Worm (Caenorhabditis elegans): ENCODE measurements around the gene nlp-21.

DNA sequence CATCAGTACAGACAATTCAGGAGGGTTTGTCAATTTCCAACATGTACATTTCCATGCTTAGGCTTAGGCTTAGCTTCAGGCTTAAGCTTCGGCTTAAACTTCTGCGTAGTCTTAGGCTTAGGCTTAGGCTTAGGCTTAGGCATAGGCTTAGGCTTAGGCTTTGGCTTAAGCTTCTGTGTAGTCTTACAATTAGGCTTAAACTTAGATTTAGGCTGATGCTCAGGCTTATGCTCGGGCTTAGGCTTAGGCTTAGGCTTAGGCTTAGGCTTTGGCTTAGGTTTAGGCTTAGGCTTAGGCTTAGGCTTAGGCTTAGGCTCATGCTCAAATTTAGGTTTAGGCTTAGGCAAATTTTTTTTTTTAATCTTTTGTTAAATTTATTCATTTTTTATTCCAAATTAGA lies 31.8 kb upstream of the nlp-21 start:
- TF ChIP-seq lin-13 (GFP tag; optimal IDR thresholded peaks at IDR 0.05) (no peak), ama-1 (optimal IDR thresholded peaks at IDR 0.05) (no peak), nhr-11 (tag; optimal IDR thresholded peaks at IDR 0.05) (no peak), C34B4.2 (tag; optimal IDR thresholded peaks at IDR 0.05) (no peak), ceh-63 (GFP tag; optimal IDR thresholded peaks at IDR 0.05) (no peak), blmp-1 (tag; optimal IDR thresholded peaks at IDR 0.05) (no peak)

Data from whole organism, L1 larva.